Fruit fly (Drosophila melanogaster) whole organism, adult: Measurements from ENCODE around the gene CG42495.

Source experiments
- CG11617 ChIP-seq: fragments of 200-800 bp; sonication (Bioruptor generic); optimal IDR thresholded peaks from 2 replicates; lab custom pipeline; 2017; ENCODE audit warnings: mild to moderate bottlenecking, missing biosample characterization, missing genetic modification reagents, missing genetic modification characterization
- CG12768 ChIP-seq: fragments of 200-800 bp; sonication (Bioruptor generic); optimal IDR thresholded peaks from 2 replicates; lab custom pipeline; 2017; ENCODE audit warnings: missing biosample characterization, missing genetic modification characterization, mild to moderate bottlenecking, moderate library complexity, missing genetic modification reagents
- CG14711 ChIP-seq: fragments of 200-800 bp; sonication (Bioruptor generic); optimal IDR thresholded peaks from 2 replicates; lab custom pipeline; 2018; ENCODE audit warnings: missing biosample characterization, mild to moderate bottlenecking, missing genetic modification characterization, moderate library complexity
- CG33017 ChIP-seq: fragments of 200-800 bp; sonication (Bioruptor generic); optimal IDR thresholded peaks from 2 replicates; lab custom pipeline; 2018; ENCODE audit warnings: missing biosample characterization, mild to moderate bottlenecking, missing genetic modification characterization, moderate library complexity
- CG5204 ChIP-seq: fragments of 200-800 bp; sonication (Bioruptor generic); optimal IDR thresholded peaks from 2 replicates; lab custom pipeline; 2016; ENCODE audit warnings: missing biosample characterization, missing genetic modification characterization
- CG7045 ChIP-seq: fragments of 200-800 bp; sonication (Bioruptor generic); optimal IDR thresholded peaks from 2 replicates; lab custom pipeline; 2017; ENCODE audit warnings: missing biosample characterization, mild to moderate bottlenecking, missing genetic modification characterization
- CG7101 ChIP-seq: fragments of 200-800 bp; sonication (Bioruptor generic); optimal IDR thresholded peaks from 2 replicates; lab custom pipeline; 2018; ENCODE audit warnings: missing biosample characterization, mild to moderate bottlenecking, missing genetic modification characterization, moderate library complexity
- Hr96 ChIP-seq: fragments of 200-800 bp; sonication (Bioruptor generic); optimal IDR thresholded peaks from 2 replicates; lab custom pipeline; 2016; ENCODE audit warnings: missing biosample characterization, missing genetic modification characterization
- bab1 ChIP-seq: fragments of 200-800 bp; sonication (Bioruptor generic); optimal IDR thresholded peaks from 3 replicates; lab custom pipeline; 2019; ENCODE audit warnings: missing biosample characterization, mild to moderate bottlenecking, missing genetic modification characterization, moderate library complexity
- kay ChIP-seq: fragments of 200-800 bp; sonication (Bioruptor generic); peaks from one replicate; lab custom pipeline; 2016; ENCODE audit warnings: missing biosample characterization, missing genetic modification characterization, borderline replicate concordance
- ovo ChIP-seq: fragments of 200-800 bp; sonication (Bioruptor generic); optimal IDR thresholded peaks from 2 replicates; lab custom pipeline; 2016; ENCODE audit warnings: missing biosample characterization, missing genetic modification characterization
- pad ChIP-seq: fragments of 200-800 bp; sonication (Bioruptor generic); optimal IDR thresholded peaks from 3 replicates; lab custom pipeline; 2017; ENCODE audit warnings: missing biosample characterization, missing genetic modification characterization, mild to moderate bottlenecking, moderate library complexity, missing genetic modification reagents

dm6 chr3L:18653737-18654136 is 13.4 kb upstream of the CG42495 start:
- TF ChIP-seq CG12768 (GFP tag; lab: Kevin White, UChicago) (no peak), Hr96 (no peak), bab1 (no peak), pad (GFP tag; lab: Kevin White, UChicago) (no peak), ovo (GFP tag; lab: Kevin White, UChicago) (no peak), CG5204 (GFP tag; lab: Kevin White, UChicago) (no peak), CG11617 (no peak), CG14711 (tag; lab: Kevin White, UChicago) (no peak), CG7101 (no peak), kay (peak; percentile 49), CG33017 (tag; lab: Kevin White, UChicago) (no peak), CG7045 (no peak)
